Fruit fly (Drosophila melanogaster): Measurements from ENCODE around the gene qm.
A peak's percentile ranks its signal among the peaks of the same experiment; 100 is the strongest.

Gene qm

dm6 chr3L:7328567-7329253 is 19.4 kb upstream of the qm start, which contains the start of the genes mrva, CG42307 and mus312 (continued):
- TF ChIP-seq CG34406 (GFP tag; optimal IDR thresholded peaks at IDR 0.05) = peak; percentile 81
- TF ChIP-seq cyc (GFP tag; optimal IDR thresholded peaks at IDR 0.05) = peak; percentile 60
- peak; percentile 77 for TF ChIP-seq Gug (GFP tag; IDR thresholded peaks at IDR 0.05)
- TF ChIP-seq Hr38 (GFP tag; optimal IDR thresholded peaks at IDR 0.05) = no peak
- no peak for TF ChIP-seq CG3919 (GFP tag; optimal IDR thresholded peaks at IDR 0.05)
- TF ChIP-seq dsx (GFP tag; optimal IDR thresholded peaks at IDR 0.05; ENCODE audit: poor library complexity, severe bottlenecking) = peak; percentile 48
- peak; percentile 90 for TF ChIP-seq CG3032 (tag; optimal IDR thresholded peaks at IDR 0.05)
- no peak for TF ChIP-seq dac (GFP tag; optimal IDR thresholded peaks at IDR 0.05)
- TF ChIP-seq eg (GFP tag; IDR thresholded peaks at IDR 0.05) = peak; percentile 89
- TF ChIP-seq CG15336 (GFP tag; IDR thresholded peaks at IDR 0.05) = peak; percentile 82
- TF ChIP-seq Ets96B (tag; optimal IDR thresholded peaks at IDR 0.05) = peak; percentile 85
- peak; percentile 28 for TF ChIP-seq fd59A (GFP tag; optimal IDR thresholded peaks at IDR 0.05)
- TF ChIP-seq achi (GFP tag; optimal IDR thresholded peaks at IDR 0.05) = peak; percentile 83
- TF ChIP-seq CG7368 (GFP tag; optimal IDR thresholded peaks at IDR 0.05) = peak; percentile 50
- no peak for TF ChIP-seq net (GFP tag; optimal IDR thresholded peaks at IDR 0.05)

dm6 chr3L:7334990-7335389 is 13.1 kb upstream of the qm start, which contains the start of the genes wrm1 and wrm2:
Gene wrm1, minus strand, starts transcription at chr3L:7335226.
Gene wrm2, minus strand, starts transcription at chr3L:7335226.
- TF ChIP-seq eg (GFP tag; IDR thresholded peaks at IDR 0.05) = peak; percentile 37; the same call in 1 of the 3 replicates
- TF ChIP-seq net (GFP tag; optimal IDR thresholded peaks at IDR 0.05) = no peak
- TF ChIP-seq esn (GFP tag; optimal IDR thresholded peaks at IDR 0.05) = peak; percentile 8
- TF ChIP-seq dsx (GFP tag; optimal IDR thresholded peaks at IDR 0.05; ENCODE audit: poor library complexity, severe bottlenecking) = peak; percentile 18
- TF ChIP-seq CG31627 (GFP tag; optimal IDR thresholded peaks at IDR 0.05) = no peak

- TF ChIP-seq Gug (GFP tag; IDR thresholded peaks at IDR 0.05) = no peak
- peak; percentile 32 for TF ChIP-seq lz (GFP tag; optimal IDR thresholded peaks at IDR 0.05)
- TF ChIP-seq CG9139 (GFP tag; optimal IDR thresholded peaks at IDR 0.05) = no peak
- TF ChIP-seq dac (GFP tag; optimal IDR thresholded peaks at IDR 0.05) = no peak
- peak; percentile 11 for TF ChIP-seq cyc (GFP tag; optimal IDR thresholded peaks at IDR 0.05)
- 0 out of 3 replicates have a peak, but pooled peaks have one; percentile 10 for TF ChIP-seq eg (GFP tag; IDR thresholded peaks at IDR 0.05)
- peak; percentile 28 for TF ChIP-seq esn (GFP tag; optimal IDR thresholded peaks at IDR 0.05)
- no peak for TF ChIP-seq pdm3 (GFP tag; optimal IDR thresholded peaks at IDR 0.05)
These were observed 9.3 kb upstream of the qm start for dm6 chr3L:7338786-7339185.

- TF ChIP-seq Eip78C (GFP tag) = peak; percentile 60
- TF ChIP-seq CG15336 (GFP tag; IDR thresholded peaks at IDR 0.05) = peak; percentile 57
- TF ChIP-seq dac (GFP tag; optimal IDR thresholded peaks at IDR 0.05) = no peak
- TF ChIP-seq CG6854 (GFP tag; optimal IDR thresholded peaks at IDR 0.05) = peak; percentile 68
- peak; percentile 6; the same call in 1 of the 3 replicates for TF ChIP-seq eg (GFP tag; IDR thresholded peaks at IDR 0.05)
- no peak for TF ChIP-seq Hr38 (GFP tag; optimal IDR thresholded peaks at IDR 0.05)
- no peak for TF ChIP-seq achi (GFP tag; optimal IDR thresholded peaks at IDR 0.05)
- no peak for TF ChIP-seq ss (GFP tag; optimal IDR thresholded peaks at IDR 0.05)
- peak; percentile 13 for TF ChIP-seq esn (GFP tag; optimal IDR thresholded peaks at IDR 0.05)
These were observed 8.8 kb upstream of the qm start, which contains the start of the genes lark and eco for dm6 chr3L:7339216-7339742. Gene lark, plus strand, starts transcription at chr3L:7339266. Gene eco, minus strand, starts transcription at chr3L:7339340.

- TF ChIP-seq Eip93F (GFP tag; optimal IDR thresholded peaks at IDR 0.05) (no peak), CG10631 (GFP tag; optimal IDR thresholded peaks at IDR 0.05) (no peak), dsx (GFP tag; optimal IDR thresholded peaks at IDR 0.05; ENCODE audit: poor library complexity, severe bottlenecking) (no peak), spab (GFP tag; optimal IDR thresholded peaks at IDR 0.05) (no peak)
These were observed 4.1 kb upstream of the qm start for dm6 chr3L:7344001-7344400.

dm6 chr3L:7344965-7345427 is 3.1 kb upstream of the qm start, which contains the start of gene Cln7:
Gene Cln7, minus strand, starts transcription at chr3L:7345183.
- TF ChIP-seq CG7368 (GFP tag; optimal IDR thresholded peaks at IDR 0.05) (peak; percentile 30), fd59A (GFP tag; optimal IDR thresholded peaks at IDR 0.05) (no peak), Gug (GFP tag; IDR thresholded peaks at IDR 0.05) (no peak), CG10631 (GFP tag; optimal IDR thresholded peaks at IDR 0.05) (no peak), Eip78C (GFP tag) (peak; percentile 83), Hr4 (GFP tag; optimal IDR thresholded peaks at IDR 0.05) (no peak), Eip75B (GFP tag; optimal IDR thresholded peaks at IDR 0.05) (peak; percentile 65), CG34406 (GFP tag; optimal IDR thresholded peaks at IDR 0.05) (peak; percentile 54), CG8119 (GFP tag; IDR thresholded peaks at IDR 0.05) (no peak; the same call in 1 of the 3 replicates), lz (GFP tag; optimal IDR thresholded peaks at IDR 0.05) (no peak), Ets21C (GFP tag; optimal IDR thresholded peaks at IDR 0.05) (no peak), CG11902 (GFP tag; optimal IDR thresholded peaks at IDR 0.05) (no peak), eg (GFP tag; IDR thresholded peaks at IDR 0.05) (peak; percentile 77; the same call in 2 of the 3 replicates), CG16779 (tag; optimal IDR thresholded peaks at IDR 0.05) (peak; percentile 69), CG6792 (GFP tag; optimal IDR thresholded peaks at IDR 0.05) (peak; percentile 25), pdm3 (GFP tag; optimal IDR thresholded peaks at IDR 0.05) (no peak), OdsH (GFP tag; optimal IDR thresholded peaks at IDR 0.05) (no peak), CG15336 (GFP tag; IDR thresholded peaks at IDR 0.05) (peak; percentile 63), CG1621 (tag; optimal IDR thresholded peaks at IDR 0.05) (peak; percentile 26), Ets96B (tag; optimal IDR thresholded peaks at IDR 0.05) (peak; percentile 36), ss (GFP tag; optimal IDR thresholded peaks at IDR 0.05) (peak; percentile 69 to 72), net (GFP tag; optimal IDR thresholded peaks at IDR 0.05) (peak; percentile 62)
